Worm (Caenorhabditis elegans): ENCODE data around the gene ubc-23.
A peak's percentile ranks its signal among the peaks of the same experiment; 100 is the strongest.

ce11 chrX:8819815-8820415 is 24.2 kb upstream of the ubc-23 start:
- TF ChIP-seq elt-2 (tag; optimal IDR thresholded peaks at IDR 0.05) (peak; percentile 14), lin-39 (tag; optimal IDR thresholded peaks at IDR 0.05) (no peak), nhr-23 (tag; optimal IDR thresholded peaks at IDR 0.05) (no peak), nhr-11 (tag; optimal IDR thresholded peaks at IDR 0.05) (no peak)
